Worm (Caenorhabditis elegans): Measurements from ENCODE around the gene sta-2.

- no peak for TF ChIP-seq xbp-1 (tag; optimal IDR thresholded peaks at IDR 0.05)
- no peak for TF ChIP-seq lir-3 (tag; optimal IDR thresholded peaks at IDR 0.05; ENCODE audit: poor library complexity)
- no peak for TF ChIP-seq unc-62 (GFP tag; optimal IDR thresholded peaks at IDR 0.05)
- no peak for TF ChIP-seq nhr-12 (tag; optimal IDR thresholded peaks at IDR 0.05)
- peak; percentile 51 for TF ChIP-seq elt-2 (tag; optimal IDR thresholded peaks at IDR 0.05)
- TF ChIP-seq nhr-76 (tag; optimal IDR thresholded peaks at IDR 0.05), result no peak
Observed at ce11 chrV:9712418-9713173, 28.4 kb upstream of the sta-2 start.

All from whole organism, L1 larva.